Fruit fly (Drosophila melanogaster) Kc167 (cell line): ENCODE data around the gene Ref1.

Source experiments
- insv ChIP-seq: fragments of >200 bp; optimal IDR thresholded peaks from 3 replicates; lab custom pipeline; 2018; ENCODE audit warnings: missing external identifiers
- psq ChIP-seq: fragments of >200 bp; optimal IDR thresholded peaks from 2 replicates; lab custom pipeline; 2017; ENCODE audit warnings: missing external identifiers

DNA sequence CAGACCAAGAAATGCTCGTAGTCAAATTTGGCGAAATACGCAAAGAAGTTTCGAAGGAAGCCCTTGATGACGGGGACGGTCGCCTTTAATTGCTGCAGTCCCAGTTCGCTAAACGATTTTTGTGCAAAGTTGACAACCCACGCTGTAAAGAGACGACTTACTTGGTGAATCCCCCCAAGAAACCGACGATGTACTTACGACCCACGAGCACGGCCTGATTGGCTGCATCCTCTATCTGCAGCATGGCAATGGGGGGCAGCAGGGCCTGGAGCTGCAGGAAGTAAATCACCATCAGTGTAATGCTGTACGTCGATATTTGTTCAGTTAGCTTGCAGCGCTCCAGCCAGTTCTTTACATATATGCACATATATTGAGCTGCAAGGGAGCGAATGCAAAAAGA is 3.6 kb upstream of the Ref1 start:
- no peak for TF ChIP-seq insv (lab: Kevin White, UChicago)
- no peak for TF ChIP-seq psq
